Fruit fly (Drosophila melanogaster) whole organism, embryonic: Measurements from ENCODE around the gene CG43638.

ENCODE experiments used
- CG10321 ChIP-seq: fragments of 200-800 bp; sonication (Bioruptor generic); IDR thresholded peaks from 2 replicates; pipeline ENCODE4 v1.3.6; 2022; ENCODE audit warnings: missing biosample characterization, missing genetic modification characterization
- CG10366 ChIP-seq: fragments of 200-800 bp; sonication (Bioruptor generic); IDR thresholded peaks from 2 replicates; pipeline ENCODE4 v1.3.6; 2022; ENCODE audit warnings: missing biosample characterization, missing genetic modification characterization
- CG12155 ChIP-seq: fragments of 200-800 bp; sonication (Bioruptor generic); optimal IDR thresholded peaks from 3 replicates; lab custom pipeline; 2016; ENCODE audit warnings: missing biosample characterization, missing genetic modification characterization
- CG12219 ChIP-seq: fragments of 200-800 bp; sonication (Bioruptor generic); optimal IDR thresholded peaks from 3 replicates; lab custom pipeline; 2018; ENCODE audit warnings: missing biosample characterization, mild to moderate bottlenecking, missing genetic modification characterization
- CG12236 ChIP-seq: fragments of 200-800 bp; sonication (Bioruptor generic); optimal IDR thresholded peaks from 2 replicates; lab custom pipeline; 2016; ENCODE audit warnings: missing biosample characterization, missing genetic modification characterization
- CG12769 ChIP-seq: fragments of 200-800 bp; sonication (Bioruptor generic); optimal IDR thresholded peaks from 2 replicates; lab custom pipeline; 2019; ENCODE audit warnings: missing biosample characterization, mild to moderate bottlenecking, missing genetic modification characterization, moderate library complexity
- CG16813 ChIP-seq: fragments of 200-800 bp; sonication (Bioruptor generic); IDR thresholded peaks from 3 replicates; pipeline ENCODE4 v1.3.6; 2022; ENCODE audit warnings: missing biosample characterization, missing genetic modification characterization; ENCODE audit not compliant: partially characterized antibody
- CG18619 ChIP-seq: fragments of 200-800 bp; sonication (Bioruptor generic); optimal IDR thresholded peaks from 3 replicates; lab custom pipeline; 2017; ENCODE audit warnings: missing biosample characterization, mild to moderate bottlenecking, missing genetic modification characterization
- CG2116 ChIP-seq: fragments of 200-800 bp; sonication (Bioruptor generic); optimal IDR thresholded peaks from 3 replicates; lab custom pipeline; 2018; ENCODE audit warnings: missing biosample characterization, mild to moderate bottlenecking, missing genetic modification characterization
- CG2202 ChIP-seq: fragments of 200-800 bp; sonication (Bioruptor generic); optimal IDR thresholded peaks from 2 replicates; lab custom pipeline; 2018; ENCODE audit warnings: missing biosample characterization, mild to moderate bottlenecking, missing genetic modification characterization
- CG31224 ChIP-seq: fragments of 200-800 bp; sonication (Bioruptor generic); IDR thresholded peaks from 2 replicates; pipeline ENCODE4 v1.3.6; 2022; ENCODE audit warnings: missing biosample characterization, missing genetic modification characterization
- CG32532 ChIP-seq: fragments of 200-800 bp; sonication (Bioruptor generic); IDR thresholded peaks from 2 replicates; pipeline ENCODE4 v1.3.6; 2022; ENCODE audit warnings: missing biosample characterization, missing genetic modification characterization
- CG4854 ChIP-seq: fragments of 200-800 bp; sonication (Bioruptor generic); optimal IDR thresholded peaks from 2 replicates; lab custom pipeline; 2016; ENCODE audit warnings: missing biosample characterization, missing genetic modification characterization, inconsistent platforms
- CG6254 ChIP-seq: fragments of 200-800 bp; sonication (Bioruptor generic); optimal IDR thresholded peaks from 3 replicates; lab custom pipeline; 2017; ENCODE audit warnings: mild to moderate bottlenecking, missing biosample characterization, missing genetic modification reagents, missing genetic modification characterization
- CG7839 ChIP-seq: fragments of 200-800 bp; sonication (Bioruptor generic); optimal IDR thresholded peaks from 3 replicates; lab custom pipeline; 2018; ENCODE audit warnings: missing biosample characterization, mild to moderate bottlenecking, missing genetic modification characterization, moderate library complexity
- CTCF ChIP-seq: fragments of 200-800 bp; sonication (Bioruptor generic); optimal IDR thresholded peaks from 2 replicates; lab custom pipeline; 2017; ENCODE audit warnings: missing biosample characterization, mild to moderate bottlenecking, missing genetic modification characterization, moderate library complexity
- Eip74EF ChIP-seq, 2 experiments: fragments of 200-800 bp in 1 of 2; fragments of >200 bp in 1 of 2; sonication (Bioruptor generic) in 1 of 2; optimal IDR thresholded peaks; 2 replicates each; lab custom pipeline; 2017 to 2019; ENCODE audit warnings: missing biosample characterization in 2 of 2, missing genetic modification characterization in 2 of 2, mild to moderate bottlenecking in 1 of 2, moderate library complexity in 1 of 2
- Gsc ChIP-seq: fragments of 200-800 bp; sonication (Bioruptor generic); IDR thresholded peaks from 2 replicates; pipeline ENCODE4 v1.3.6; 2022; ENCODE audit warnings: missing biosample characterization, missing genetic modification characterization
- H2.0 ChIP-seq: fragments of 200-800 bp; sonication (Bioruptor generic); IDR thresholded peaks from 2 replicates; pipeline ENCODE4 v1.3.6; 2022; ENCODE audit warnings: missing biosample characterization, missing genetic modification characterization
- Jarid2 ChIP-seq: fragments of 200-800 bp; sonication (Bioruptor generic); optimal IDR thresholded peaks from 3 replicates; lab custom pipeline; 2017; ENCODE audit warnings: mild to moderate bottlenecking, missing biosample characterization, missing genetic modification reagents, missing genetic modification characterization
- Lim3 ChIP-seq: fragments of 200-800 bp; sonication (Bioruptor generic); IDR thresholded peaks from 2 replicates; pipeline ENCODE4 v1.3.6; 2022; ENCODE audit warnings: missing biosample characterization, missing genetic modification characterization
- Meics ChIP-seq: fragments of 200-800 bp; sonication (Bioruptor generic); optimal IDR thresholded peaks from 2 replicates; lab custom pipeline; 2017; ENCODE audit warnings: missing biosample characterization, mild to moderate bottlenecking, missing genetic modification characterization
- Myb ChIP-seq: fragments of 200-800 bp; sonication (Bioruptor generic); optimal IDR thresholded peaks from 2 replicates; lab custom pipeline; 2016; ENCODE audit warnings: missing biosample characterization, missing genetic modification characterization
- NC2α ChIP-seq: fragments of 200-800 bp; sonication (Bioruptor generic); optimal IDR thresholded peaks from 2 replicates; lab custom pipeline; 2016; ENCODE audit warnings: missing biosample characterization, missing genetic modification characterization
- Sox102F ChIP-seq: fragments of 200-800 bp; sonication (Bioruptor generic); optimal IDR thresholded peaks from 2 replicates; lab custom pipeline; 2018; ENCODE audit warnings: missing biosample characterization, mild to moderate bottlenecking, missing genetic modification characterization, moderate library complexity
- Stat92E ChIP-seq, 3 experiments: fragments of >200 bp in 2 of 3; fragments of 200-800 bp in 1 of 3; sonication (Bioruptor generic) in 1 of 3; optimal IDR thresholded peaks; 2 replicates each; lab custom pipeline; 2017 to 2019; ENCODE audit warnings: missing biosample characterization in 3 of 3, missing genetic modification characterization in 3 of 3, mild to moderate bottlenecking in 1 of 3, moderate library complexity in 1 of 3
- bbx ChIP-seq: fragments of 200-800 bp; sonication (Bioruptor generic); IDR thresholded peaks from 2 replicates; pipeline ENCODE4 v1.3.6; 2022; ENCODE audit warnings: missing biosample characterization, missing genetic modification characterization; ENCODE audit not compliant: partially characterized antibody
- crc ChIP-seq: fragments of 200-800 bp; sonication (Bioruptor generic); optimal IDR thresholded peaks from 2 replicates; lab custom pipeline; 2016; ENCODE audit warnings: missing biosample characterization, missing genetic modification characterization
- cwo ChIP-seq: fragments of 200-800 bp; sonication (Bioruptor generic); optimal IDR thresholded peaks from 3 replicates; lab custom pipeline; 2017; ENCODE audit warnings: missing biosample characterization, missing genetic modification characterization, mild to moderate bottlenecking, moderate library complexity, missing genetic modification reagents
- dan ChIP-seq: fragments of 200-800 bp; sonication (Bioruptor generic); IDR thresholded peaks from 2 replicates; pipeline ENCODE4 v1.3.6; 2022; ENCODE audit warnings: missing biosample characterization, missing genetic modification characterization
- dmrt11E ChIP-seq: fragments of 200-800 bp; sonication (Bioruptor generic); optimal IDR thresholded peaks from 3 replicates; lab custom pipeline; 2018; ENCODE audit warnings: missing biosample characterization, mild to moderate bottlenecking, missing genetic modification characterization, moderate library complexity
- fd3F ChIP-seq: fragments of 200-800 bp; sonication (Bioruptor generic); optimal IDR thresholded peaks from 2 replicates; lab custom pipeline; 2018; ENCODE audit warnings: missing biosample characterization, mild to moderate bottlenecking, missing genetic modification characterization, moderate library complexity
- fu2 ChIP-seq: fragments of 200-800 bp; sonication (Bioruptor generic); optimal IDR thresholded peaks from 2 replicates; lab custom pipeline; 2016; ENCODE audit warnings: missing biosample characterization, missing genetic modification characterization
- grn ChIP-seq: fragments of 200-800 bp; sonication (Bioruptor generic); optimal IDR thresholded peaks from 3 replicates; lab custom pipeline; 2017; ENCODE audit warnings: missing biosample characterization, missing genetic modification characterization
- gsb-n ChIP-seq: fragments of 200-800 bp; sonication (Bioruptor generic); optimal IDR thresholded peaks from 3 replicates; lab custom pipeline; 2018; ENCODE audit warnings: missing biosample characterization, mild to moderate bottlenecking, missing genetic modification characterization
- hkb ChIP-seq, 2 experiments: fragments of 200-800 bp in 1 of 2; fragments of >200 bp in 1 of 2; sonication (Bioruptor generic) in 1 of 2; IDR thresholded peaks in 1 of 2; optimal IDR thresholded peaks in 1 of 2; 2 replicates each; pipeline versions ENCODE4 v1.3.6 to Lab custom; 2017 to 2022; ENCODE audit warnings: missing biosample characterization in 1 of 2, missing genetic modification characterization in 1 of 2
- inv ChIP-seq: fragments of 200-800 bp; sonication (Bioruptor generic); IDR thresholded peaks from 2 replicates; pipeline ENCODE4 v1.3.6; 2022; ENCODE audit warnings: missing biosample characterization, missing genetic modification characterization; ENCODE audit not compliant: partially characterized antibody
- klu ChIP-seq: fragments of 200-800 bp; sonication (Bioruptor generic); IDR thresholded peaks from 2 replicates; pipeline ENCODE4 v1.3.6; 2022; ENCODE audit warnings: missing biosample characterization, missing genetic modification characterization
- maf-S ChIP-seq: fragments of 200-800 bp; sonication (Bioruptor generic); optimal IDR thresholded peaks from 2 replicates; lab custom pipeline; 2016; ENCODE audit warnings: missing biosample characterization, missing genetic modification characterization
- mam ChIP-seq: fragments of 200-800 bp; sonication (Bioruptor generic); optimal IDR thresholded peaks from 3 replicates; lab custom pipeline; 2016; ENCODE audit warnings: missing biosample characterization, missing genetic modification characterization
- nau ChIP-seq: fragments of 200-800 bp; sonication (Bioruptor generic); optimal IDR thresholded peaks from 3 replicates; lab custom pipeline; 2017; ENCODE audit warnings: missing biosample characterization, mild to moderate bottlenecking, missing genetic modification characterization, missing genetic modification reagents
- nmo ChIP-seq: fragments of 200-800 bp; sonication (Bioruptor generic); optimal IDR thresholded peaks from 2 replicates; lab custom pipeline; 2018; ENCODE audit warnings: missing biosample characterization, mild to moderate bottlenecking, missing genetic modification characterization, moderate library complexity
- peb ChIP-seq: fragments of 200-800 bp; sonication (Bioruptor generic); IDR thresholded peaks from 2 replicates; pipeline ENCODE4 v1.3.6; 2022; ENCODE audit warnings: missing biosample characterization, missing genetic modification characterization
- prd ChIP-seq, 3 experiments: fragments of >200 bp in 2 of 3; fragments of 200-800 bp in 1 of 3; sonication (Bioruptor generic) in 1 of 3; optimal IDR thresholded peaks in 2 of 3; IDR thresholded peaks in 1 of 3; 2 replicates in 2 of 3; 3 replicates in 1 of 3; pipeline versions ENCODE4 v1.3.6 to Lab custom; 2017 to 2022; ENCODE audit warnings: missing biosample characterization in 1 of 3, missing genetic modification characterization in 1 of 3
- sens ChIP-seq: fragments of 200-800 bp; sonication (Bioruptor generic); peaks from one replicate; lab custom pipeline; 2016; ENCODE audit warnings: missing biosample characterization, missing genetic modification characterization
- seq ChIP-seq: fragments of 200-800 bp; sonication (Bioruptor generic); IDR thresholded peaks from 2 replicates; pipeline ENCODE4 v1.3.6; 2022; ENCODE audit warnings: missing biosample characterization, missing genetic modification characterization
- slp2 ChIP-seq: fragments of 200-800 bp; sonication (Bioruptor generic); optimal IDR thresholded peaks from 2 replicates; lab custom pipeline; 2016; ENCODE audit warnings: missing biosample characterization, missing genetic modification characterization
- tap ChIP-seq: fragments of 200-800 bp; optimal IDR thresholded peaks from 3 replicates; lab custom pipeline; 2019; ENCODE audit warnings: missing biosample characterization, mild to moderate bottlenecking, missing genetic modification characterization, moderate library complexity
- unc-4 ChIP-seq: fragments of 200-800 bp; sonication (Bioruptor generic); IDR thresholded peaks from 2 replicates; pipeline ENCODE4 v1.3.6; 2022; ENCODE audit warnings: missing biosample characterization, missing genetic modification characterization; ENCODE audit not compliant: partially characterized antibody
- zfh2 ChIP-seq: fragments of 200-800 bp; sonication (Bioruptor generic); optimal IDR thresholded peaks from 2 replicates; lab custom pipeline; 2016; ENCODE audit warnings: missing biosample characterization, missing genetic modification characterization

The CG43638 gene

DNA sequence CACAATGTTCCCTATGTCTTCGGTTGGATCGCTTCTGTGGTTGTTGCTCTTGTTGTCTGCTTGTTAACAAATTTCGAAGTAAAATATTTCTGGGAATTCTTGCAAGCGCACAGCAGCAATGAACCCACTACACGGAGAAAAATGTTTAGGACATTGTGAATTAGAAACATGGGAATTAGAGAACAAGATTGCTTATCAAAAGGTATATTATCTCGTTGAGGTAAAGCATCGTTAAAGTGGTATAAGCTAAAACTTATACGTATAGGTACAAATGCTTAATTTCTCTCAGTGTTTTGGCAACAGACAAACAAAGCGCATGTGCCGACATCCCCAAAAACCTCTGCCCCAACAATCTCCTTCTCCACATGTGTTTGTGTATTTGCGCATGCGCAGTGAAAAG, 9.3 kb downstream of the CG43638 start (continued):
- TF ChIP-seq CG10366 (GFP tag; lab: Robert Waterston, UW) = peak; percentile 46; the same call in 1 of the 2 replicates
- no peak for TF ChIP-seq mam
- no peak for TF ChIP-seq inv (GFP tag; lab: Robert Waterston, UW)
- no peak for TF ChIP-seq CTCF (GFP tag; lab: Kevin White, UChicago)
- TF ChIP-seq fu2 (GFP tag; lab: Kevin White, UChicago) = no peak
- TF ChIP-seq CG12236 (GFP tag; lab: Kevin White, UChicago) = no peak
- TF ChIP-seq crc = no peak
- TF ChIP-seq CG7839 = peak; percentile 34
- no peak for TF ChIP-seq bbx
- TF ChIP-seq CG2202 (tag; lab: Kevin White, UChicago) = no peak
- TF ChIP-seq zfh2 (GFP tag; lab: Kevin White, UChicago) = no peak
- no peak for TF ChIP-seq Meics (GFP tag; lab: Kevin White, UChicago)
- no peak for TF ChIP-seq dan (GFP tag; lab: Robert Waterston, UW)
- TF ChIP-seq seq (GFP tag; lab: Robert Waterston, UW) = no peak
- no peak for TF ChIP-seq CG16813
- peak; percentile 43; the same call in 1 of the 2 replicates for TF ChIP-seq peb (GFP tag; lab: Robert Waterston, UW)
- TF ChIP-seq slp2 = peak; percentile 26
- no peak for TF ChIP-seq H2.0
- TF ChIP-seq Sox102F (GFP tag; lab: Kevin White, UChicago) = peak; percentile 45
- TF ChIP-seq Eip74EF (GFP tag; optimal IDR thresholded peaks at IDR 0.05; lab: Kevin White, UChicago) = no peak
- TF ChIP-seq CG10321 = no peak
- TF ChIP-seq klu (GFP tag; lab: Robert Waterston, UW) = no peak
- TF ChIP-seq Myb (GFP tag; lab: Kevin White, UChicago) = peak; percentile 5
- TF ChIP-seq nau = peak; percentile 40
- TF ChIP-seq fd3F = no peak
- TF ChIP-seq CG12155 (GFP tag; lab: Kevin White, UChicago) = no peak
- 0 out of 2 replicates have a peak, but pooled peaks have one; percentile 22 for TF ChIP-seq Gsc (GFP tag; lab: Robert Waterston, UW)
- no peak for TF ChIP-seq Lim3
- TF ChIP-seq CG32532 (GFP tag; lab: Robert Waterston, UW) = no peak
- TF ChIP-seq CG12219 = peak; percentile 4
- no peak for TF ChIP-seq CG4854 (GFP tag; lab: Kevin White, UChicago)
- TF ChIP-seq CG2116 (GFP tag; lab: Kevin White, UChicago) = no peak
- TF ChIP-seq tap = peak; percentile 63
- TF ChIP-seq cwo (GFP tag; lab: Kevin White, UChicago) = no peak
- peak; percentile 22 for TF ChIP-seq nmo (GFP tag; lab: Kevin White, UChicago)
- TF ChIP-seq prd (optimal IDR thresholded peaks at IDR 0.05; lab: Kevin White, UChicago) = no peak
- 0 out of 3 replicates have a peak, but pooled peaks have one; percentile 40 for TF ChIP-seq prd (GFP tag; IDR thresholded peaks at IDR 0.05; lab: Robert Waterston, UW)
- peak in 1 of 3 experiments; percentile 87 for TF ChIP-seq Stat92E (GFP tag; optimal IDR thresholded peaks at IDR 0.05; lab: Kevin White, UChicago)
- TF ChIP-seq hkb (optimal IDR thresholded peaks at IDR 0.05; lab: Kevin White, UChicago) = no peak
- peak; percentile 56; the same call in 1 of the 2 replicates for TF ChIP-seq hkb (GFP tag; IDR thresholded peaks at IDR 0.05; lab: Robert Waterston, UW)
- TF ChIP-seq Jarid2 = no peak
- TF ChIP-seq grn = peak; percentile 11
- TF ChIP-seq NC2α (GFP tag; lab: Kevin White, UChicago) = no peak
- TF ChIP-seq dmrt11E = peak; percentile 57
- peak; percentile 92 for TF ChIP-seq sens (GFP tag; lab: Kevin White, UChicago)
- peak; percentile 10 for TF ChIP-seq CG12769
- TF ChIP-seq CG18619 (GFP tag; lab: Kevin White, UChicago) = no peak
- no peak for TF ChIP-seq unc-4 (GFP tag; lab: Robert Waterston, UW)
- TF ChIP-seq maf-S = peak; percentile 4
- peak; percentile 54 for TF ChIP-seq gsb-n
- TF ChIP-seq CG31224 (GFP tag; lab: Robert Waterston, UW) = no peak
- TF ChIP-seq CG6254 (GFP tag; lab: Kevin White, UChicago) = peak; percentile 69
